4 fruit fly cellular contexts compared by ENCODE assay signal in genomic region chr3R:29549945-29550344, dm6.
TF ChIP-seq lines count a peak whose summit lies in the region.

No protein-coding gene starts in this region.

- no peak for TF ChIP-seq CTCF in whole organism, embryonic (GFP tag; optimal IDR thresholded peaks at IDR 0.05; lab: Kevin White, UChicago)

TF ChIP-seq in whole organism, embryonic, 481 proteins besides CTCF, POLR2A, EP300 and RAD21 (continues in another document):
- peak; percentile 10 for TF ChIP-seq CG17829 (tag; optimal IDR thresholded peaks at IDR 0.05; lab: Kevin White, UChicago)
- TF ChIP-seq CG16779 (GFP tag; IDR thresholded peaks at IDR 0.05; lab: Robert Waterston, UW) = no peak
- no peak for TF ChIP-seq ssp (GFP tag; IDR thresholded peaks at IDR 0.05; lab: Robert Waterston, UW)
- TF ChIP-seq Elba2 (GFP tag; optimal IDR thresholded peaks at IDR 0.05; lab: Kevin White, UChicago) = no peak
- TF ChIP-seq NfI (GFP tag; optimal IDR thresholded peaks at IDR 0.05; lab: Kevin White, UChicago) = no peak
- TF ChIP-seq aop (GFP tag; IDR thresholded peaks at IDR 0.05; lab: Robert Waterston, UW) = no peak
- TF ChIP-seq CG5953 (GFP tag; IDR thresholded peaks at IDR 0.05; lab: Robert Waterston, UW) = no peak
- no peak for TF ChIP-seq Dip3 (GFP tag; optimal IDR thresholded peaks at IDR 0.05; lab: Kevin White, UChicago)
- TF ChIP-seq Vsx1 (GFP tag; optimal IDR thresholded peaks at IDR 0.05; lab: Kevin White, UChicago) = no peak
- TF ChIP-seq Ssrp (tag; optimal IDR thresholded peaks at IDR 0.05; lab: Kevin White, UChicago) = no peak
- no peak for TF ChIP-seq tx (GFP tag; optimal IDR thresholded peaks at IDR 0.05; lab: Kevin White, UChicago)
- no peak for TF ChIP-seq CG3065 (GFP tag; optimal IDR thresholded peaks at IDR 0.05; lab: Kevin White, UChicago)
- no peak for TF ChIP-seq CG8765 (GFP tag; IDR thresholded peaks at IDR 0.05; lab: Robert Waterston, UW)
- peak; percentile 51 for TF ChIP-seq fd102C (GFP tag; optimal IDR thresholded peaks at IDR 0.05; lab: Kevin White, UChicago)
- no peak for TF ChIP-seq Spps (tag; optimal IDR thresholded peaks at IDR 0.05; lab: Kevin White, UChicago)
- no peak for TF ChIP-seq CG17361 (GFP tag; IDR thresholded peaks at IDR 0.05; lab: Robert Waterston, UW)
- no peak for TF ChIP-seq NC2β (GFP tag; optimal IDR thresholded peaks at IDR 0.05; lab: Kevin White, UChicago)
- no peak for TF ChIP-seq CG9609 (GFP tag; optimal IDR thresholded peaks at IDR 0.05; lab: Kevin White, UChicago)
- no peak for TF ChIP-seq jumu (GFP tag; optimal IDR thresholded peaks at IDR 0.05; lab: Kevin White, UChicago)
- TF ChIP-seq CG10959 (GFP tag; IDR thresholded peaks at IDR 0.05; lab: Robert Waterston, UW) = peak; percentile 45; the same call in 1 of the 2 replicates
- TF ChIP-seq crc (GFP tag; optimal IDR thresholded peaks at IDR 0.05; lab: Kevin White, UChicago) = no peak
- peak; percentile 68 for TF ChIP-seq dmrt11E (tag; optimal IDR thresholded peaks at IDR 0.05; lab: Kevin White, UChicago)
- no peak for TF ChIP-seq CG6683 (GFP tag; optimal IDR thresholded peaks at IDR 0.05; lab: Kevin White, UChicago)
- TF ChIP-seq unc-4 (GFP tag; IDR thresholded peaks at IDR 0.05; lab: Robert Waterston, UW; ENCODE audit: partially characterized antibody) = no peak

TF ChIP-seq in whole organism, prepupa, 60 proteins besides CTCF, POLR2A, EP300 and RAD21 (continues in another document):
- peak; percentile 1 for TF ChIP-seq Smox (GFP tag; optimal IDR thresholded peaks at IDR 0.05; lab: Kevin White, UChicago)
- no peak for TF ChIP-seq fkh (GFP tag; optimal IDR thresholded peaks at IDR 0.05; lab: Kevin White, UChicago)
- TF ChIP-seq Sox14 (GFP tag; optimal IDR thresholded peaks at IDR 0.05; lab: Kevin White, UChicago) = peak; percentile 25
- TF ChIP-seq Lpt (GFP tag; optimal IDR thresholded peaks at IDR 0.05; lab: Kevin White, UChicago) = no peak
- TF ChIP-seq CG7368 (GFP tag; optimal IDR thresholded peaks at IDR 0.05; lab: Kevin White, UChicago) = no peak
- TF ChIP-seq CG6854 (GFP tag; optimal IDR thresholded peaks at IDR 0.05; lab: Kevin White, UChicago) = no peak
- peak; percentile 26 for TF ChIP-seq cyc (GFP tag; optimal IDR thresholded peaks at IDR 0.05; lab: Kevin White, UChicago)
- peak; percentile 4 for TF ChIP-seq dsx (GFP tag; optimal IDR thresholded peaks at IDR 0.05; lab: Kevin White, UChicago; ENCODE audit: poor library complexity, severe bottlenecking)
- 0 out of 3 replicates have a peak, but pooled peaks have one; percentile 18 for TF ChIP-seq CG8119 (GFP tag; IDR thresholded peaks at IDR 0.05; lab: Robert Waterston, UW)
- TF ChIP-seq Sox15 (GFP tag; optimal IDR thresholded peaks at IDR 0.05; lab: Kevin White, UChicago) = no peak
- TF ChIP-seq Eip93F (GFP tag; optimal IDR thresholded peaks at IDR 0.05; lab: Kevin White, UChicago) = no peak
- no peak for TF ChIP-seq CG6276 (GFP tag; optimal IDR thresholded peaks at IDR 0.05; lab: Kevin White, UChicago)
- peak; percentile 27 for TF ChIP-seq topi (GFP tag; optimal IDR thresholded peaks at IDR 0.05; lab: Kevin White, UChicago)
- peak; percentile 7 for TF ChIP-seq CG10631 (GFP tag; optimal IDR thresholded peaks at IDR 0.05; lab: Kevin White, UChicago)
- no peak for TF ChIP-seq Ets21C (GFP tag; optimal IDR thresholded peaks at IDR 0.05; lab: Kevin White, UChicago)
- TF ChIP-seq CG8632 (GFP tag; optimal IDR thresholded peaks at IDR 0.05; lab: Kevin White, UChicago) = no peak
- no peak for TF ChIP-seq CG10669 (GFP tag; optimal IDR thresholded peaks at IDR 0.05; lab: Kevin White, UChicago)
- no peak for TF ChIP-seq Hr38 (GFP tag; optimal IDR thresholded peaks at IDR 0.05; lab: Kevin White, UChicago)
- peak; percentile 25 for TF ChIP-seq CG32006 (GFP tag; optimal IDR thresholded peaks at IDR 0.05; lab: Kevin White, UChicago)
- TF ChIP-seq CG3919 (GFP tag; optimal IDR thresholded peaks at IDR 0.05; lab: Kevin White, UChicago) = peak; percentile 38
- TF ChIP-seq CG31627 (GFP tag; optimal IDR thresholded peaks at IDR 0.05; lab: Kevin White, UChicago) = peak; percentile 19
- TF ChIP-seq CG6792 (GFP tag; optimal IDR thresholded peaks at IDR 0.05; lab: Kevin White, UChicago) = no peak
- TF ChIP-seq esn (GFP tag; optimal IDR thresholded peaks at IDR 0.05; lab: Kevin White, UChicago) = peak; percentile 32
- TF ChIP-seq CG15336 (GFP tag; IDR thresholded peaks at IDR 0.05; lab: Robert Waterston, UW) = no peak

TF ChIP-seq in whole organism, pupa, 21 proteins besides CTCF, POLR2A, EP300 and RAD21:
- no peak for TF ChIP-seq Pif1B (GFP tag; optimal IDR thresholded peaks at IDR 0.05; lab: Kevin White, UChicago)
- no peak for TF ChIP-seq CG12605 (GFP tag; IDR thresholded peaks at IDR 0.05; lab: Robert Waterston, UW)
- 0 out of 3 replicates have a peak, but pooled peaks have one; percentile 6 for TF ChIP-seq CG4496 (GFP tag; IDR thresholded peaks at IDR 0.05; lab: Robert Waterston, UW)
- no peak for TF ChIP-seq Ets98B (GFP tag; IDR thresholded peaks at IDR 0.05; lab: Robert Waterston, UW)
- TF ChIP-seq CG14655 (GFP tag; optimal IDR thresholded peaks at IDR 0.05; lab: Kevin White, UChicago) = peak; percentile 58
- TF ChIP-seq CG9948 (tag; optimal IDR thresholded peaks at IDR 0.05; lab: Kevin White, UChicago) = peak; percentile 35
- TF ChIP-seq Pif1A (GFP tag; optimal IDR thresholded peaks at IDR 0.05; lab: Kevin White, UChicago) = no peak
- TF ChIP-seq CG10348 (GFP tag; IDR thresholded peaks at IDR 0.05; lab: Robert Waterston, UW) = no peak
- TF ChIP-seq fd96Ca (GFP tag; IDR thresholded peaks at IDR 0.05; lab: Robert Waterston, UW) = peak; percentile 33; the same call in 1 of the 3 replicates
- no peak for TF ChIP-seq D1 (tag; optimal IDR thresholded peaks at IDR 0.05; lab: Kevin White, UChicago)
- TF ChIP-seq CG34367 (tag; optimal IDR thresholded peaks at IDR 0.05; lab: Kevin White, UChicago) = peak; percentile 9
- no peak for TF ChIP-seq Snoo (tag; optimal IDR thresholded peaks at IDR 0.05; lab: Kevin White, UChicago)
- no peak for TF ChIP-seq EcR (GFP tag; optimal IDR thresholded peaks at IDR 0.05; lab: Kevin White, UChicago)
- no peak for TF ChIP-seq rn (GFP tag; IDR thresholded peaks at IDR 0.05; lab: Robert Waterston, UW)
- TF ChIP-seq CG32121 (GFP tag; IDR thresholded peaks at IDR 0.05; lab: Robert Waterston, UW) = no peak
- peak; percentile 21 for TF ChIP-seq CG15710 (tag; optimal IDR thresholded peaks at IDR 0.05; lab: Kevin White, UChicago)
- TF ChIP-seq CG8301 (tag; optimal IDR thresholded peaks at IDR 0.05; lab: Kevin White, UChicago) = peak; percentile 42
- peak; percentile 19 for TF ChIP-seq CG8159 (tag; optimal IDR thresholded peaks at IDR 0.05; lab: Kevin White, UChicago)
- TF ChIP-seq CG17806 (tag; optimal IDR thresholded peaks at IDR 0.05; lab: Kevin White, UChicago) = peak; percentile 25
- no peak for TF ChIP-seq gl (tag; optimal IDR thresholded peaks at IDR 0.05; lab: Kevin White, UChicago)
- no peak for TF ChIP-seq CG13204 (GFP tag; optimal IDR thresholded peaks at IDR 0.05; lab: Kevin White, UChicago)

TF ChIP-seq in whole organism, wandering third instar larva, 38 proteins besides CTCF, POLR2A, EP300 and RAD21 (continues in another document):
- no peak for TF ChIP-seq Dif (GFP tag; optimal IDR thresholded peaks at IDR 0.05; lab: Kevin White, UChicago; ENCODE audit: partially characterized antibody)
- TF ChIP-seq Jra (GFP tag; optimal IDR thresholded peaks at IDR 0.05; lab: Kevin White, UChicago) = no peak
- TF ChIP-seq Sp1 (GFP tag; optimal IDR thresholded peaks at IDR 0.05; lab: Kevin White, UChicago) = peak; percentile 7
- peak; percentile 54 for TF ChIP-seq h (GFP tag; optimal IDR thresholded peaks at IDR 0.05; lab: Kevin White, UChicago)
- no peak for TF ChIP-seq pan (optimal IDR thresholded peaks at IDR 0.05; lab: Kevin White, UChicago)
- TF ChIP-seq ey (GFP tag; optimal IDR thresholded peaks at IDR 0.05; lab: Kevin White, UChicago) = peak; percentile 58
- peak; percentile 20 for TF ChIP-seq psq (GFP tag; optimal IDR thresholded peaks at IDR 0.05; lab: Kevin White, UChicago)
- no peak for TF ChIP-seq sv (GFP tag; optimal IDR thresholded peaks at IDR 0.05; lab: Kevin White, UChicago)
- peak; percentile 56 for TF ChIP-seq Hnf4 (GFP tag; optimal IDR thresholded peaks at IDR 0.05; lab: Kevin White, UChicago)
- no peak for TF ChIP-seq Abd-B (GFP tag; optimal IDR thresholded peaks at IDR 0.05; lab: Kevin White, UChicago)
- TF ChIP-seq sage (GFP tag; optimal IDR thresholded peaks at IDR 0.05; lab: Kevin White, UChicago) = peak; percentile 2
- TF ChIP-seq dmrt93B (GFP tag; optimal IDR thresholded peaks at IDR 0.05; lab: Kevin White, UChicago) = no peak
- TF ChIP-seq tai (GFP tag; optimal IDR thresholded peaks at IDR 0.05; lab: Kevin White, UChicago) = no peak
- peak; percentile 29 for TF ChIP-seq fru (GFP tag; optimal IDR thresholded peaks at IDR 0.05; lab: Kevin White, UChicago)
- TF ChIP-seq jim (GFP tag; optimal IDR thresholded peaks at IDR 0.05; lab: Kevin White, UChicago) = no peak
- TF ChIP-seq dl (GFP tag; optimal IDR thresholded peaks at IDR 0.05; lab: Kevin White, UChicago; ENCODE audit: insufficient read depth in 1 of 2, partially characterized antibody in 2 of 2) = no peak
- TF ChIP-seq OdsH (GFP tag; optimal IDR thresholded peaks at IDR 0.05; lab: Kevin White, UChicago) = peak; percentile 40
- TF ChIP-seq br (GFP tag; optimal IDR thresholded peaks at IDR 0.05; lab: Kevin White, UChicago) = peak; percentile 39
- TF ChIP-seq lola (GFP tag; optimal IDR thresholded peaks at IDR 0.05; lab: Kevin White, UChicago) = no peak
- TF ChIP-seq foxo (GFP tag; optimal IDR thresholded peaks at IDR 0.05; lab: Kevin White, UChicago) = peak in 1 of 2 experiments; percentile 48
- TF ChIP-seq rgr (GFP tag; optimal IDR thresholded peaks at IDR 0.05; lab: Kevin White, UChicago) = peak; percentile 29
- TF ChIP-seq CG9705 (GFP tag; optimal IDR thresholded peaks at IDR 0.05; lab: Kevin White, UChicago) = no peak
- TF ChIP-seq usp (GFP tag; optimal IDR thresholded peaks at IDR 0.05; lab: Kevin White, UChicago) = no peak
- no peak for TF ChIP-seq N (GFP tag; optimal IDR thresholded peaks at IDR 0.05; lab: Kevin White, UChicago)
- TF ChIP-seq dsf (GFP tag; optimal IDR thresholded peaks at IDR 0.05; lab: Kevin White, UChicago; ENCODE audit: borderline replicate concordance) = no peak
- TF ChIP-seq Dfd (GFP tag; optimal IDR thresholded peaks at IDR 0.05; lab: Kevin White, UChicago) = no peak
- no peak for TF ChIP-seq Rel (GFP tag; optimal IDR thresholded peaks at IDR 0.05; lab: Kevin White, UChicago)
- TF ChIP-seq Rel (tag; optimal IDR thresholded peaks at IDR 0.05; lab: Kevin White, UChicago) = no peak
- no peak for TF ChIP-seq Hr78 (GFP tag; optimal IDR thresholded peaks at IDR 0.05; lab: Kevin White, UChicago)
- TF ChIP-seq Myc (optimal IDR thresholded peaks at IDR 0.05; lab: Kevin White, UChicago) = no peak
- TF ChIP-seq woc (GFP tag; optimal IDR thresholded peaks at IDR 0.05; lab: Kevin White, UChicago) = peak; percentile 1
- no peak for TF ChIP-seq Hr83 (GFP tag; optimal IDR thresholded peaks at IDR 0.05; lab: Kevin White, UChicago; ENCODE audit: poor library complexity, severe bottlenecking)
- no peak for TF ChIP-seq Mio (GFP tag; optimal IDR thresholded peaks at IDR 0.05; lab: Kevin White, UChicago)

Comparison
In these comparisons a context has a peak if more than half of its experiments do, and no peak if none do; other contexts are left out.
1. Of the 7 proteins assayed by ChIP-seq in both whole organism, embryonic and whole organism, prepupa: peak only in whole organism, embryonic: none; only in whole organism, prepupa: Hr39; in both: none; in neither: 6.